Worm (Caenorhabditis elegans) whole organism, young adult: ENCODE data around the gene srd-69.
A peak's percentile ranks its signal among the peaks of the same experiment; 100 is the strongest.

Experiments
- B0019.2 ChIP-seq: fragments of 200-800 bp; sonication (Bioruptor generic); conservative IDR thresholded peaks from 2 replicates; pipeline ENCODE4 v1.3.6; 2022; ENCODE audit warnings: missing genetic modification reagents, missing genetic modification characterization, missing compliant biosample characterization
- B0035.1 ChIP-seq: sonication (generic microtip); optimal IDR thresholded peaks from 2 replicates; lab custom pipeline; 2016; ENCODE audit warnings: missing genetic modification characterization, mild to moderate bottlenecking, missing compliant biosample characterization, missing genotype, missing genetic modification reagents
- C06A6.2 ChIP-seq: fragments of 200-800 bp; sonication (Bioruptor generic); conservative IDR thresholded peaks from 2 replicates; pipeline ENCODE4 v1.3.6; 2022; ENCODE audit warnings: missing genetic modification characterization, missing compliant biosample characterization
- F22D6.2 ChIP-seq: sonication (generic microtip); optimal IDR thresholded peaks from 2 replicates; lab custom pipeline; 2016; ENCODE audit warnings: mild to moderate bottlenecking, missing genetic modification characterization, missing compliant biosample characterization
- F33H1.4 ChIP-seq: fragments of 200-800 bp; sonication (Bioruptor generic); IDR thresholded peaks from 2 replicates; pipeline ENCODE4 v1.3.6; 2022; ENCODE audit warnings: missing genetic modification reagents, missing genetic modification characterization, missing compliant biosample characterization
- F57A8.1 ChIP-seq: fragments of 200-800 bp; sonication (Bioruptor generic); optimal IDR thresholded peaks from 2 replicates; lab custom pipeline; 2018; ENCODE audit warnings: mild to moderate bottlenecking, missing genetic modification characterization, moderate library complexity, missing compliant biosample characterization
- F57C9.4 ChIP-seq: sonication (generic microtip); optimal IDR thresholded peaks from 2 replicates; lab custom pipeline; 2017; ENCODE audit warnings: mild to moderate bottlenecking, missing genetic modification characterization, missing compliant biosample characterization
- Y53G8AR.9 ChIP-seq: fragments of 200-800 bp; sonication (Bioruptor generic); conservative IDR thresholded peaks from 2 replicates; pipeline ENCODE4 v1.3.6; 2022; ENCODE audit warnings: missing genetic modification reagents, missing genetic modification characterization, missing compliant biosample characterization
- Y67H2A.10 ChIP-seq: fragments of 200-800 bp; sonication (Bioruptor generic); conservative IDR thresholded peaks from 2 replicates; pipeline ENCODE4 v1.3.6; 2022; ENCODE audit warnings: missing genetic modification reagents, missing genetic modification characterization, missing compliant biosample characterization
- atf-7 ChIP-seq: sonication (generic microtip); optimal IDR thresholded peaks from 2 replicates; lab custom pipeline; 2017; ENCODE audit warnings: mild to moderate bottlenecking, missing genetic modification characterization, missing compliant biosample characterization
- attf-3 ChIP-seq: fragments of 200-800 bp; sonication (Bioruptor generic); conservative IDR thresholded peaks from 2 replicates; pipeline ENCODE4 v1.3.6; 2022; ENCODE audit warnings: missing genetic modification reagents, missing genetic modification characterization, missing compliant biosample characterization
- bed-1 ChIP-seq: fragments of 200-800 bp; sonication (Bioruptor generic); IDR thresholded peaks from 2 replicates; pipeline ENCODE4 v1.3.6; 2022; ENCODE audit warnings: missing genetic modification reagents, missing genetic modification characterization, missing compliant biosample characterization
- ceh-91 ChIP-seq: fragments of 200-800 bp; sonication (Bioruptor generic); IDR thresholded peaks from 2 replicates; pipeline ENCODE4 v1.3.6; 2022; ENCODE audit warnings: missing genetic modification reagents, missing genetic modification characterization, missing compliant biosample characterization
- efl-1 ChIP-seq: fragments of 150-350 bp; optimal IDR thresholded peaks from 2 replicates; lab custom pipeline; 2014; ENCODE audit warnings: missing biosample characterization, missing genetic modification reagents, missing genetic modification characterization
- hlh-12 ChIP-seq: sonication (generic microtip); optimal IDR thresholded peaks from 2 replicates; lab custom pipeline; 2016; ENCODE audit warnings: missing genetic modification characterization, missing compliant biosample characterization
- lin-54 ChIP-seq: fragments of 200-800 bp; sonication (Bioruptor generic); optimal IDR thresholded peaks from 2 replicates; lab custom pipeline; 2018; ENCODE audit warnings: mild to moderate bottlenecking, missing genetic modification characterization, missing compliant biosample characterization
- lsl-1 ChIP-seq: fragments of 200-800 bp; sonication (Bioruptor generic); optimal IDR thresholded peaks from 2 replicates; lab custom pipeline; 2018; ENCODE audit warnings: mild to moderate bottlenecking, missing genetic modification characterization, moderate library complexity, missing compliant biosample characterization
- madf-10 ChIP-seq: sonication (generic microtip); optimal IDR thresholded peaks from 2 replicates; lab custom pipeline; 2016; ENCODE audit warnings: mild to moderate bottlenecking, missing genetic modification characterization, missing compliant biosample characterization
- mcd-1 ChIP-seq: fragments of 200-800 bp; sonication (Bioruptor generic); IDR thresholded peaks from 2 replicates; pipeline ENCODE4 v1.3.6; 2022; ENCODE audit warnings: missing genetic modification reagents, missing genetic modification characterization, missing compliant biosample characterization
- nfyb-1 ChIP-seq: fragments of 200-800 bp; sonication (Bioruptor generic); IDR thresholded peaks from 2 replicates; pipeline ENCODE4 v1.3.6; 2022; ENCODE audit warnings: missing genetic modification reagents, missing genetic modification characterization, missing compliant biosample characterization
- nhr-120 ChIP-seq: fragments of 200-800 bp; sonication (Bioruptor generic); IDR thresholded peaks from 2 replicates; pipeline ENCODE4 v1.3.6; 2022; ENCODE audit warnings: missing genetic modification characterization, missing compliant biosample characterization
- nhr-80 ChIP-seq: sonication (generic microtip); optimal IDR thresholded peaks from 2 replicates; lab custom pipeline; 2016; ENCODE audit warnings: missing genetic modification characterization, missing compliant biosample characterization
- nhr-90 ChIP-seq: sonication (generic microtip); optimal IDR thresholded peaks from 2 replicates; lab custom pipeline; 2016; ENCODE audit warnings: missing genotype, mild to moderate bottlenecking, missing genetic modification characterization, missing compliant biosample characterization
- pha-4 ChIP-seq: fragments of 150-350 bp; sonication (generic microtip); optimal IDR thresholded peaks from 2 replicates; lab custom pipeline; 2014; ENCODE audit warnings: missing biosample characterization, missing genetic modification reagents, missing genetic modification characterization
- snpc-1.3 ChIP-seq: sonication (generic microtip); optimal IDR thresholded peaks from 2 replicates; lab custom pipeline; 2017; ENCODE audit warnings: missing genetic modification characterization, mild to moderate bottlenecking, missing compliant biosample characterization, antibody characterized with exemption, moderate library complexity, missing genotype, missing genetic modification reagents; ENCODE audit not compliant: insufficient read depth
- somi-1 ChIP-seq: fragments of 200-800 bp; sonication (Bioruptor generic); optimal IDR thresholded peaks from 2 replicates; lab custom pipeline; 2018; ENCODE audit warnings: mild to moderate bottlenecking, missing genetic modification characterization, missing compliant biosample characterization
- unc-130 ChIP-seq: sonication (generic microtip); optimal IDR thresholded peaks from 2 replicates; lab custom pipeline; 2016; ENCODE audit warnings: missing genetic modification reagents, missing genetic modification characterization, missing compliant biosample characterization
- zfh-2 ChIP-seq: fragments of 200-800 bp; sonication (Bioruptor generic); conservative IDR thresholded peaks from 2 replicates; pipeline ENCODE4 v1.3.6; 2022; ENCODE audit warnings: missing genetic modification reagents, missing genetic modification characterization, missing compliant biosample characterization
- zim-3 ChIP-seq: sonication (generic microtip); optimal IDR thresholded peaks from 2 replicates; lab custom pipeline; 2017; ENCODE audit warnings: mild to moderate bottlenecking, missing genetic modification characterization, moderate library complexity, missing compliant biosample characterization
- ztf-18 ChIP-seq: sonication (generic microtip); optimal IDR thresholded peaks from 2 replicates; lab custom pipeline; 2016; ENCODE audit warnings: missing genotype, mild to moderate bottlenecking, missing genetic modification characterization, missing compliant biosample characterization
- ztf-22 ChIP-seq: fragments of 200-800 bp; sonication (Bioruptor generic); optimal IDR thresholded peaks from 2 replicates; lab custom pipeline; 2018; ENCODE audit warnings: mild to moderate bottlenecking, missing genetic modification characterization, moderate library complexity, missing compliant biosample characterization

Gene srd-69

ce11 chrIII:2375918-2376317, 13.2 kb downstream of the srd-69 start, which contains the start of gene H14E04.2 (continued):
- TF ChIP-seq C06A6.2 (0 out of 2 replicates have a peak, but pooled peaks have one; percentile 14), F33H1.4 (GFP tag; lab: Robert Waterston, UW) (peak; percentile 62), unc-130 (no peak), mcd-1 (GFP tag; lab: Robert Waterston, UW) (peak; percentile 76), lin-54 (GFP tag; lab: Kevin White, UChicago) (peak; percentile 90), nfyb-1 (GFP tag; lab: Robert Waterston, UW) (peak; percentile 51; the same call in 1 of the 2 replicates)

ce11 chrIII:2384364-2384763, 21.6 kb downstream of the srd-69 start:
- TF ChIP-seq F22D6.2 (tag; lab: Kevin White, UChicago) (no peak), C06A6.2 (no peak), snpc-1.3 (tag; lab: Kevin White, UChicago) (no peak), attf-3 (GFP tag; lab: Robert Waterston, UW) (no peak), nhr-120 (GFP tag; lab: Robert Waterston, UW) (no peak), efl-1 (GFP tag; lab: Kevin White, UChicago) (no peak), ztf-18 (tag; lab: Kevin White, UChicago) (no peak), ceh-91 (GFP tag; lab: Robert Waterston, UW) (no peak), nhr-80 (no peak)
- TF ChIP-seq, all 124 proteins: peak for 0

- no peak for TF ChIP-seq nhr-90 (tag; lab: Kevin White, UChicago)
Observed at ce11 chrIII:2386483-2386882, 23.7 kb downstream of the srd-69 start, which contains the start of gene H14E04.3. Gene H14E04.3 (minus strand): TSS chrIII:2386583.

ce11 chrIII:2391704-2392103, 29.0 kb downstream of the srd-69 start:
- TF ChIP-seq F57C9.4 (no peak), F57A8.1 (GFP tag; lab: Kevin White, UChicago) (no peak), bed-1 (GFP tag; lab: Robert Waterston, UW) (no peak), pha-4 (tag; lab: Kevin White, UChicago) (no peak), ztf-18 (tag; lab: Kevin White, UChicago) (no peak), hlh-12 (tag; lab: Kevin White, UChicago) (no peak), nhr-80 (no peak), Y53G8AR.9 (GFP tag; lab: Robert Waterston, UW) (no peak), attf-3 (GFP tag; lab: Robert Waterston, UW) (no peak), B0019.2 (GFP tag; lab: Robert Waterston, UW) (no peak), nhr-120 (GFP tag; lab: Robert Waterston, UW) (no peak), ceh-91 (GFP tag; lab: Robert Waterston, UW) (no peak), zfh-2 (no peak), zim-3 (tag; lab: Kevin White, UChicago) (no peak), snpc-1.3 (tag; lab: Kevin White, UChicago) (no peak)

ce11 chrIII:2393666-2394154, 31.0 kb downstream of the srd-69 start:
- peak; percentile 26 for TF ChIP-seq lsl-1
- TF ChIP-seq somi-1 (GFP tag; lab: Kevin White, UChicago): no peak
- TF ChIP-seq F22D6.2 (tag; lab: Kevin White, UChicago): no peak
- TF ChIP-seq atf-7 (tag; lab: Kevin White, UChicago): no peak
- no peak for TF ChIP-seq madf-10 (tag; lab: Kevin White, UChicago)
- TF ChIP-seq ztf-22 (GFP tag; lab: Kevin White, UChicago): no peak
- no peak for TF ChIP-seq Y67H2A.10 (GFP tag; lab: Robert Waterston, UW)
- TF ChIP-seq B0035.1: no peak
- TF ChIP-seq, all 124 proteins: peak for 1
